Worm (Caenorhabditis elegans): ENCODE data around the gene C25D7.5.

The C25D7.5 gene

ce11 chrV:15083659-15084058 lies 31.2 kb downstream of the C25D7.5 start (continued):
- TF ChIP-seq dox-1 (GFP tag; IDR thresholded peaks at IDR 0.05) (no peak), atf-7 (tag; optimal IDR thresholded peaks at IDR 0.05) (peak; percentile 18), ztf-26 (tag; optimal IDR thresholded peaks at IDR 0.05) (peak; percentile 9), snpc-4 (GFP tag; optimal IDR thresholded peaks at IDR 0.05) (no peak), snpc-4 (tag; optimal IDR thresholded peaks at IDR 0.05) (peak in 1 of 4 experiments; percentile 28), attf-6 (GFP tag; IDR thresholded peaks at IDR 0.05) (peak; percentile 57), B0336.3 (GFP tag; IDR thresholded peaks at IDR 0.05) (peak; percentile 82), aptf-2 (GFP tag; conservative IDR thresholded peaks at IDR 0.05) (no peak), ceh-58 (GFP tag; IDR thresholded peaks at IDR 0.05) (no peak), athp-1 (tag; optimal IDR thresholded peaks at IDR 0.05) (peak; percentile 82), hmg-1.2 (GFP tag; IDR thresholded peaks at IDR 0.05) (peak; percentile 40), fkh-3 (tag; optimal IDR thresholded peaks at IDR 0.05) (no peak), nhr-80 (tag; optimal IDR thresholded peaks at IDR 0.05) (no peak), die-1 (tag; optimal IDR thresholded peaks at IDR 0.05) (peak; percentile 5), lin-54 (GFP tag; optimal IDR thresholded peaks at IDR 0.05) (peak; percentile 27), ceh-79 (tag; optimal IDR thresholded peaks at IDR 0.05) (no peak), rpc-1 (optimal IDR thresholded peaks at IDR 0.05) (no peak), rpc-1 (tag; optimal IDR thresholded peaks at IDR 0.05) (no peak), nhr-90 (tag; optimal IDR thresholded peaks at IDR 0.05) (peak; percentile 6), rec-8 (tag; optimal IDR thresholded peaks at IDR 0.05) (no peak), madf-3 (GFP tag; IDR thresholded peaks at IDR 0.05) (peak; percentile 58; the same call in 1 of the 2 replicates), F23B12.7 (tag; optimal IDR thresholded peaks at IDR 0.05; ENCODE audit: insufficient read depth) (no peak), hsf-1 (GFP tag; IDR thresholded peaks at IDR 0.05) (peak; percentile 75), nfyb-1 (GFP tag; IDR thresholded peaks at IDR 0.05) (0 out of 2 replicates have a peak, but pooled peaks have one; percentile 27), somi-1 (GFP tag; optimal IDR thresholded peaks at IDR 0.05) (no peak), pha-4 (tag; optimal IDR thresholded peaks at IDR 0.05) (no peak), nhr-179 (tag; optimal IDR thresholded peaks at IDR 0.05) (no peak), C17E4.6 (GFP tag; IDR thresholded peaks at IDR 0.05) (no peak), hrde-1 (tag; optimal IDR thresholded peaks at IDR 0.05; ENCODE audit: borderline replicate concordance) (no peak)

- no peak for TF ChIP-seq unc-62 (GFP tag; optimal IDR thresholded peaks at IDR 0.05)
- no peak for TF ChIP-seq F52B5.7 (tag; optimal IDR thresholded peaks at IDR 0.05)
- peak; percentile 24 for TF ChIP-seq T07F8.4 (tag; optimal IDR thresholded peaks at IDR 0.05)
- peak; percentile 37 for TF ChIP-seq B0261.1 (tag; optimal IDR thresholded peaks at IDR 0.05)
- TF ChIP-seq hmg-1.2 (GFP tag; IDR thresholded peaks at IDR 0.05), result peak; percentile 51; the same call in 1 of the 2 replicates
- peak; percentile 19 for TF ChIP-seq xnd-1 (tag; optimal IDR thresholded peaks at IDR 0.05)
- peak; percentile 90 for TF ChIP-seq ceh-91 (GFP tag; IDR thresholded peaks at IDR 0.05)
- peak; percentile 93 for TF ChIP-seq attf-5 (GFP tag; optimal IDR thresholded peaks at IDR 0.05)
- no peak for TF ChIP-seq zim-3 (tag; optimal IDR thresholded peaks at IDR 0.05)
- TF ChIP-seq D2030.7 (GFP tag; IDR thresholded peaks at IDR 0.05), result peak; percentile 88
- no peak for TF ChIP-seq F57C9.4 (tag; optimal IDR thresholded peaks at IDR 0.05)
- no peak for TF ChIP-seq pha-4 (tag; optimal IDR thresholded peaks at IDR 0.05)
- peak; percentile 94 for TF ChIP-seq bed-2 (GFP tag; IDR thresholded peaks at IDR 0.05)
- peak; percentile 74 for TF ChIP-seq ztf-18 (tag; optimal IDR thresholded peaks at IDR 0.05)
- no peak for TF ChIP-seq gei-17 (GFP tag; optimal IDR thresholded peaks at IDR 0.05)
- TF ChIP-seq F49E8.2 (tag; optimal IDR thresholded peaks at IDR 0.05; ENCODE audit: insufficient read depth), result peak; percentile 24
- TF ChIP-seq dpff-1 (tag; optimal IDR thresholded peaks at IDR 0.05), result no peak
- no peak for TF ChIP-seq snpc-4 (GFP tag; optimal IDR thresholded peaks at IDR 0.05)
- TF ChIP-seq snpc-4 (tag; optimal IDR thresholded peaks at IDR 0.05), result peak in 3 of 4 experiments; percentile 69 to 85 (median 74)
- TF ChIP-seq ztf-25 (GFP tag; IDR thresholded peaks at IDR 0.05), result peak; percentile 71; the same call in 1 of the 2 replicates
- peak; percentile 74 for TF ChIP-seq snpc-1.1 (tag; optimal IDR thresholded peaks at IDR 0.05; ENCODE audit: insufficient read depth)
- TF ChIP-seq mes-4 (tag; optimal IDR thresholded peaks at IDR 0.05), result no peak
- peak; percentile 90 for TF ChIP-seq let-526 (GFP tag; IDR thresholded peaks at IDR 0.05)
- TF ChIP-seq ceh-40 (GFP tag; IDR thresholded peaks at IDR 0.05), result no peak
- no peak for TF ChIP-seq somi-1 (GFP tag; optimal IDR thresholded peaks at IDR 0.05)
These were observed 32.9 kb downstream of the C25D7.5 start, which contains the start of the genes ahsa-1 and C01G10.7 for ce11 chrV:15085335-15085800. Gene ahsa-1, minus strand, starts transcription at chrV:15085385. Gene C01G10.7, plus strand, starts transcription at chrV:15085747.

Measured in whole organism, young adult.